Worm (Caenorhabditis elegans): ENCODE data around the gene C24H12.1.
A peak's percentile ranks its signal among the peaks of the same experiment; 100 is the strongest.
"Not testable (repeated sequence)": the region's sequence is repeated elsewhere in the genome, so short reads cannot be mapped to it uniquely, and the experiment has no call there.

The C24H12.1 gene

ce11 chrII:441102-441501 lies at the start of gene C24H12.1:
Gene C24H12.1 (plus strand): TSS chrII:441402.
- TF ChIP-seq dao-5, W03F9.2, him-1 (tag; optimal IDR thresholded peaks at IDR 0.05): not testable (repeated sequence)

ce11 chrII:399321-399720 lies 41.9 kb upstream of the C24H12.1 start, which contains the start of gene C03H5.6:
Gene C03H5.6 (minus strand): TSS chrII:399421.
- no peak for TF ChIP-seq W03F9.2 (tag; optimal IDR thresholded peaks at IDR 0.05)
- no peak for TF ChIP-seq dao-5 (tag; optimal IDR thresholded peaks at IDR 0.05)
- TF ChIP-seq him-1 (tag; optimal IDR thresholded peaks at IDR 0.05): no peak

- TF ChIP-seq dao-5 (tag; optimal IDR thresholded peaks at IDR 0.05): no peak
- no peak for TF ChIP-seq W03F9.2 (tag; optimal IDR thresholded peaks at IDR 0.05)
- no peak for TF ChIP-seq him-1 (tag; optimal IDR thresholded peaks at IDR 0.05)
Measured at ce11 chrII:400167-400566, 41.0 kb upstream of the C24H12.1 start.

DNA sequence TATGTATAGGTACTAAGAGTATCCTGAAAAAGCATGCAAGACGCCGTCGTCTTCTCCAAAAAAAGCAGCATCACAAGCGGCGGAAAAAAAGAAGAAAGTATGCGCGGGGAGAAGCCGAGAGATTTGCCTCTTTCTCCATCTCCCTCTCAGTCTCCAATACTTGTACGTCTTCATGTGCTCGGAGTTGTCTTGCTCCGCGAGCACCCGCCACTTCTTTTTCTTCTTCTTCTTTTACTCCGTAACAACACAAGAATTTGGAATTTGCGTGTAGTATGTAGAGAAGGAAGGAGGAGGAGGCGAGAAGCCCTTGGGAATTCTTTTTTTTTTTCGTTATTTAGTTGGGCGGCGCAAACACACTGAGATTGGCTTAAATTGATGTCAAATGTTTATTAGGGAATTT lies 40.0 kb upstream of the C24H12.1 start:
- TF ChIP-seq him-1 (tag; optimal IDR thresholded peaks at IDR 0.05) (peak; percentile 27), dao-5 (tag; optimal IDR thresholded peaks at IDR 0.05) (no peak), W03F9.2 (tag; optimal IDR thresholded peaks at IDR 0.05) (no peak)

- TF ChIP-seq dao-5 (tag; optimal IDR thresholded peaks at IDR 0.05): no peak
- TF ChIP-seq W03F9.2 (tag; optimal IDR thresholded peaks at IDR 0.05): no peak
- TF ChIP-seq him-1 (tag; optimal IDR thresholded peaks at IDR 0.05): no peak
Measured at ce11 chrII:402435-402834, 38.8 kb upstream of the C24H12.1 start, which contains the start of gene clec-10. Gene clec-10 (plus strand): TSS chrII:402678.

- TF ChIP-seq dao-5 (tag; optimal IDR thresholded peaks at IDR 0.05) (no peak), W03F9.2 (tag; optimal IDR thresholded peaks at IDR 0.05) (peak; percentile 92), him-1 (tag; optimal IDR thresholded peaks at IDR 0.05) (peak; percentile 62)
Measured at ce11 chrII:410832-411231, 30.4 kb upstream of the C24H12.1 start, which contains the start of the genes dnsn-1 and C24H12.4. Gene dnsn-1 (minus strand): TSS chrII:410932. Gene C24H12.4 (plus strand): TSS chrII:411222.

DNA sequence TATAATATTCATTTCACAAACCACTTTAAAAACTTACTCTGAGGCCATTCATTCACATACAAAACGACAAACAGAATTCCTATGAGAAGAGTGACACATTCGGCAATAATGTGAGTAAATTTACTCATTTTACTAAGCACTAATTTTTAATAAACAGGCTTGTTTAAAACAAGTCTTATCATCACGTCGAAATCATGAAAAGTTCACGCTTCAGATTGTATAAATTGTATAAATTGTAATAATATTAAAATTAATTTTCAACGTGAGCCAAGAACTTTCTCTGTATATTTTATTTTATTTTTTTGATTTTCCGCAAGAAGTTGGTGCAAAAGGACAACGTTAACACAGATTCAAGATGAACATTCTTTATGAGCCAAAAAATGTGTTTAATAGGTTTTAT lies 22.4 kb upstream of the C24H12.1 start, which contains the start of gene C24H12.6:
C24H12.6 (minus strand) TSS at position 101 of the 400 bp plus-strand sequence.
- no peak for TF ChIP-seq dao-5 (tag; optimal IDR thresholded peaks at IDR 0.05)

DNA sequence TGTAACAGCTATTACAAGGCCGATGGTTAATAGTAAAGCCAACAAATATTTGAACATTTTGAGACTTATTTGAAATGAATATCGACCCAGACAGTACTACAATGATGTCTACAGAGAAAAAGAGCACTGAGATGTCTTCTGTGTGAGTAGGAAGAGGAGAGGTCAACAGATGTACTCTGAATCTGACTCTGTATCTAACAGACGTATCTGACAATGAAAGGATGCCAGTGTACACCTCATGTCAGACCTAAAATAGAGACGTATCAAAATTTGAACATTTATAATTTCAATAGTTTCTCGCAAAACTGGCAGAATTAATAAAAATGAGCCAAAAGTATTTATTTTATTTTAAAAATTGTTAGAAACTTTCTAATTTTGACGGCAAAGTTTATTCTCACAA lies 18.1 kb upstream of the C24H12.1 start, which contains the start of gene C24H12.8:
C24H12.8 (minus strand) TSS at position 101 of the 400 bp plus-strand sequence.
- no peak for TF ChIP-seq dao-5 (tag; optimal IDR thresholded peaks at IDR 0.05)
- no peak for TF ChIP-seq him-1 (tag; optimal IDR thresholded peaks at IDR 0.05)
- no peak for TF ChIP-seq W03F9.2 (tag; optimal IDR thresholded peaks at IDR 0.05)

DNA sequence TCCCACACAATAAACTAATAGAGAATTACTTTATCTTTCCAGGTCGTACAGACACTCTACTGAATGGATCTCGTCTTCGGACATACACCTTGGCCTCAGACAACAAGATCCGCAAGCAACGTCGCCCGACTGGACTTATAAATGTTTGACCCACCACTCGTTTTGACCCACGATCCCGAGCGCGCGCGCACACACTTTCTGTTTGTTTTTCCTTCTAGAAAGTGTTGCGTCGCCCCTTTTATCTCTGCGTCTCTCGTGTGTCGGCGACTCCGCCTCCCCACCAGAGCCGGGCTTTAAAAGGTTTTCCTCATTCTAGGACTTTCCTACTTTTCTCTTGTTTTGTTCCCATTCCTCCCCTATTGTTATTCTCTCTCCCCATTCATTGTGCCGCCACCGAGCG lies 3.9 kb upstream of the C24H12.1 start:
- no peak for TF ChIP-seq W03F9.2 (tag; optimal IDR thresholded peaks at IDR 0.05)

- not testable (repeated sequence) for TF ChIP-seq dao-5, him-1, W03F9.2 (tag; optimal IDR thresholded peaks at IDR 0.05)
Measured at ce11 chrII:454646-455045, 13.4 kb downstream of the C24H12.1 start, which contains the start of gene W10D9.1. Gene W10D9.1 (plus strand): TSS chrII:454946.

DNA sequence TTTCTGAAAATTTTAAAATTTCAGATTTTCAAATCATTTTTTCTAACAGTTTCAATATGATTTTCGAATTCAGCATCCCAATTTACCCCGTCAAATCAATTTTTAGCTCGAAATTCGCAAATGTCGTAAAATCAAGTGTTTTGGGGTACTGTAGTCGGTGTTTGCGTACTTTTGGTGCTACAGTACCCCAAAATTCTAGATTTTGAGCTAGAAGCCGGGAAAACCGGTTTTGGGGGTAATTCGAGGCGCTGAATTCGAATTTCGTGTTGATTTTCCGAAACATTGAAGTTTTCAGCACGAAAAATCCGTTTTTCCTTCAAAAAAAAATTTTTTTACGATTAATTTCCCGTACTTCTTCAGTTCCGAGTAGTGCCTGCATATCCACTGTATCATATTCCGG lies 15.2 kb downstream of the C24H12.1 start:
- TF ChIP-seq W03F9.2 (tag; optimal IDR thresholded peaks at IDR 0.05) (no peak), him-1 (tag; optimal IDR thresholded peaks at IDR 0.05) (no peak), dao-5 (tag; optimal IDR thresholded peaks at IDR 0.05) (no peak)

- TF ChIP-seq dao-5 (tag; optimal IDR thresholded peaks at IDR 0.05) (no peak), him-1 (tag; optimal IDR thresholded peaks at IDR 0.05) (no peak), W03F9.2 (tag; optimal IDR thresholded peaks at IDR 0.05) (no peak)
Measured at ce11 chrII:457790-458189, 16.6 kb downstream of the C24H12.1 start, which contains the start of gene gvd-1. Gene gvd-1 (minus strand): TSS chrII:457890.

- TF ChIP-seq dao-5 (tag; optimal IDR thresholded peaks at IDR 0.05) (no peak), W03F9.2 (tag; optimal IDR thresholded peaks at IDR 0.05) (no peak), him-1 (tag; optimal IDR thresholded peaks at IDR 0.05) (no peak)
Measured at ce11 chrII:460835-461234, 19.6 kb downstream of the C24H12.1 start, which contains the start of gene W10D9.3. Gene W10D9.3 (minus strand): TSS chrII:460935.

DNA sequence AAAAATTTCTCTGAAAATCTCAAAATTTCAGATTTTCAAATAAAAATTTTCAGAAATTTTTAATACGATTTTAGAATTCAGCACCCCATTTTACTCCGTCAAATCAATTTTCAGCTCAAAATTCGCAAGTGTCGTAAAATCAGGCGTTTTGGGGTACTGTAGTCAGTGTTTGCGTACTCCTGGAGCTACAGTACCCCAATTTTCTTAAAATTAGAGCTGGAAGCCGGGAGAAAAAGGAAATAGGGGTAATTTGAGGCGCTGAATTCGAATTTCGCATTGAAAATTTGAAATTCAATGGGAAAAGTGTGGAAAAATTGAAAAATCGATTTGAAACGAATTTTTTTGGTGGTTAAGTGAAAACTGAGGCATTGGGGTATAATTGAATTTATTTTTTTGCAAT lies 20.1 kb downstream of the C24H12.1 start:
- TF ChIP-seq dao-5 (tag; optimal IDR thresholded peaks at IDR 0.05): no peak
- no peak for TF ChIP-seq W03F9.2 (tag; optimal IDR thresholded peaks at IDR 0.05)
- no peak for TF ChIP-seq him-1 (tag; optimal IDR thresholded peaks at IDR 0.05)

ce11 chrII:467265-467664 lies 26.1 kb downstream of the C24H12.1 start, which contains the start of gene nfyb-1:
Gene nfyb-1 (minus strand): TSS chrII:467365.
- TF ChIP-seq him-1 (tag; optimal IDR thresholded peaks at IDR 0.05): no peak
- no peak for TF ChIP-seq dao-5 (tag; optimal IDR thresholded peaks at IDR 0.05)
- TF ChIP-seq W03F9.2 (tag; optimal IDR thresholded peaks at IDR 0.05): no peak

All from whole organism, L4/young adult.